Fruit fly (Drosophila melanogaster): ENCODE results near the gene CG9330.

Gene CG9330

DNA sequence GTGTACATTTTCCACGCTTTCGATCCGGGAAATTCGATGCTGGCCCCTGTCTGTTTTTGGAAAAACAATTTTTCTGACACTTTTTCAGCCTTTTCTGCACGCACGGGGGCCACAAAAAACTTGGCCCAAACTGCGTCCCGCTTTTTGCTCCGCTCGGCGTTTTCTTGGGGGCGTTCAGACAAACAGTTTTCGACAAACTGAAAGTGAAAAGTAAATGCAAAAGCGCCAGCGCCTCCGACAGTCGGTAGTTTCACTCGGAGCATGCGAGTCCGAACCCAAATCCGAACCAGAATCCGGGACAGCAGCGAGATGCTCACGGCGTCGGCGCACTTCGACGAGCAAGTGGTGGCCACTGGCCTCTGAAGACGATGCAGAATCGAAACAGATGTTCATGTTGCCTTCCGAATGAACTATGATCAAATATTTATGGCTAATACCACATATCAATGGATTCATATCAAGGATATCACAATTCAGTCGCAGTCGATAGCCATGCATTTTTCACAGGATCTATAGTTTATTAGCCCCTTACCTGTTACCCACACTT is 1.6 kb upstream of the CG9330 start, which contains the start of gene Shal:
Gene Shal (minus strand): TSS at position 200 of the 547 bp plus-strand sequence.
- TF ChIP-seq CG2202 (tag; optimal IDR thresholded peaks at IDR 0.05) (no peak), gfzf (GFP tag; optimal IDR thresholded peaks at IDR 0.05) (no peak), CG4360 (GFP tag; IDR thresholded peaks at IDR 0.05) (no peak), Hr51 (GFP tag; optimal IDR thresholded peaks at IDR 0.05) (no peak), tin (GFP tag; optimal IDR thresholded peaks at IDR 0.05) (no peak), CG3281 (GFP tag; optimal IDR thresholded peaks at IDR 0.05) (no peak), CG32532 (GFP tag; IDR thresholded peaks at IDR 0.05) (0 out of 2 replicates have a peak, but pooled peaks have one; percentile 28), CG12769 (tag; optimal IDR thresholded peaks at IDR 0.05) (peak; percentile 6), Xbp1 (GFP tag; optimal IDR thresholded peaks at IDR 0.05) (no peak), CG34376 (GFP tag; optimal IDR thresholded peaks at IDR 0.05) (no peak), nau (GFP tag; optimal IDR thresholded peaks at IDR 0.05) (no peak), CG12155 (GFP tag; optimal IDR thresholded peaks at IDR 0.05) (no peak), sqz (GFP tag; optimal IDR thresholded peaks at IDR 0.05) (no peak), chm (GFP tag; IDR thresholded peaks at IDR 0.05) (peak; percentile 56; the same call in 1 of the 2 replicates), CG34224 (GFP tag; IDR thresholded peaks at IDR 0.05; ENCODE audit: partially characterized antibody) (no peak), CG14014 (GFP tag; IDR thresholded peaks at IDR 0.05) (no peak), CG16779 (GFP tag; IDR thresholded peaks at IDR 0.05) (peak; percentile 26; the same call in 1 of the 2 replicates), CG1603 (tag; optimal IDR thresholded peaks at IDR 0.05) (no peak), hb (GFP tag; IDR thresholded peaks at IDR 0.05; ENCODE audit: partially characterized antibody) (no peak), CG15514 (GFP tag; optimal IDR thresholded peaks at IDR 0.05) (peak; percentile 93), CG9932 (GFP tag; IDR thresholded peaks at IDR 0.05) (peak; percentile 21; the same call in 1 of the 2 replicates), br (optimal IDR thresholded peaks at IDR 0.05) (no peak), Sry-δ (GFP tag; optimal IDR thresholded peaks at IDR 0.05) (no peak), CG1792 (GFP tag; optimal IDR thresholded peaks at IDR 0.05) (no peak), CG33213 (GFP tag; optimal IDR thresholded peaks at IDR 0.05) (no peak), tna (GFP tag; IDR thresholded peaks at IDR 0.05; ENCODE audit: partially characterized antibody) (0 out of 2 replicates have a peak, but pooled peaks have one; percentile 8), ewg (GFP tag; optimal IDR thresholded peaks at IDR 0.05) (peak; percentile 86), Opbp (GFP tag; IDR thresholded peaks at IDR 0.05; ENCODE audit: partially characterized antibody) (0 out of 3 replicates have a peak, but pooled peaks have one; percentile 20), al (GFP tag; IDR thresholded peaks at IDR 0.05) (no peak), az2 (GFP tag; optimal IDR thresholded peaks at IDR 0.05) (no peak), CG12744 (GFP tag; optimal IDR thresholded peaks at IDR 0.05) (no peak), CG17829 (tag; optimal IDR thresholded peaks at IDR 0.05) (no peak), dpn (GFP tag; optimal IDR thresholded peaks at IDR 0.05) (no peak), CG12236 (GFP tag; optimal IDR thresholded peaks at IDR 0.05) (no peak), Adf1 (GFP tag; IDR thresholded peaks at IDR 0.05) (no peak), CG4854 (GFP tag; optimal IDR thresholded peaks at IDR 0.05) (no peak), Drgx (GFP tag; IDR thresholded peaks at IDR 0.05) (no peak), mld (GFP tag; IDR thresholded peaks at IDR 0.05; ENCODE audit: partially characterized antibody) (no peak), CG13123 (GFP tag; optimal IDR thresholded peaks at IDR 0.05) (no peak), cato (GFP tag; optimal IDR thresholded peaks at IDR 0.05; ENCODE audit: borderline replicate concordance) (no peak), row (GFP tag; IDR thresholded peaks at IDR 0.05) (peak; percentile 8; the same call in 1 of the 3 replicates), Bgb (GFP tag; IDR thresholded peaks at IDR 0.05; ENCODE audit: partially characterized antibody) (peak; percentile 22; the same call in 1 of the 2 replicates), chinmo (GFP tag; IDR thresholded peaks at IDR 0.05; ENCODE audit: partially characterized antibody) (0 out of 4 replicates have a peak, but pooled peaks have one; percentile 16), CG15601 (tag; optimal IDR thresholded peaks at IDR 0.05) (no peak), her (GFP tag; optimal IDR thresholded peaks at IDR 0.05) (no peak), CG7745 (tag; optimal IDR thresholded peaks at IDR 0.05) (no peak), ATbp (GFP tag; optimal IDR thresholded peaks at IDR 0.05) (no peak), Deaf1 (tag; optimal IDR thresholded peaks at IDR 0.05) (peak; percentile 93), NC2β (GFP tag; optimal IDR thresholded peaks at IDR 0.05) (no peak), CG1602 (GFP tag; optimal IDR thresholded peaks at IDR 0.05) (no peak)
